Worm (Caenorhabditis elegans): ENCODE data around the gene R07B1.5.

Gene R07B1.5

ce11 chrX:9894844-9895243 lies 31.5 kb downstream of the R07B1.5 start, which contains the start of gene F21G4.3:
TSS of gene F21G4.3 (plus strand) at chrX:9895144.
- TF ChIP-seq nhr-11 (tag; optimal IDR thresholded peaks at IDR 0.05): no peak
- no peak for TF ChIP-seq nhr-48 (tag; optimal IDR thresholded peaks at IDR 0.05)
- no peak for TF ChIP-seq hlh-30 (tag; optimal IDR thresholded peaks at IDR 0.05; ENCODE audit: insufficient read depth)
- no peak for TF ChIP-seq ama-1 (optimal IDR thresholded peaks at IDR 0.05)
- no peak for TF ChIP-seq ceh-20 (GFP tag; IDR thresholded peaks at IDR 0.05)
- no peak for TF ChIP-seq ceh-62 (tag; optimal IDR thresholded peaks at IDR 0.05)
- no peak for TF ChIP-seq ztf-11 (tag; optimal IDR thresholded peaks at IDR 0.05)
- TF ChIP-seq hlh-11 (tag; optimal IDR thresholded peaks at IDR 0.05): no peak
- TF ChIP-seq fkh-10 (GFP tag; optimal IDR thresholded peaks at IDR 0.05): no peak
- no peak for TF ChIP-seq zfp-3 (GFP tag; conservative IDR thresholded peaks at IDR 0.05)
- no peak for TF ChIP-seq zag-1 (tag; optimal IDR thresholded peaks at IDR 0.05)
- no peak for TF ChIP-seq rbr-2 (tag; optimal IDR thresholded peaks at IDR 0.05)
- TF ChIP-seq ces-1 (GFP tag; optimal IDR thresholded peaks at IDR 0.05): no peak
- no peak for TF ChIP-seq ceh-28 (tag; optimal IDR thresholded peaks at IDR 0.05)
- no peak for TF ChIP-seq daf-8 (GFP tag; IDR thresholded peaks at IDR 0.05)
- no peak for TF ChIP-seq fos-1 (tag; optimal IDR thresholded peaks at IDR 0.05)
- TF ChIP-seq nhr-42 (GFP tag; IDR thresholded peaks at IDR 0.05): no peak
- no peak for TF ChIP-seq Y75B8A.6 (GFP tag; IDR thresholded peaks at IDR 0.05)

- TF ChIP-seq php-3 (GFP tag; IDR thresholded peaks at IDR 0.05): no peak
- TF ChIP-seq mdl-1 (tag; optimal IDR thresholded peaks at IDR 0.05): peak in 1 of 2 experiments; percentile 60
- TF ChIP-seq arid-1 (GFP tag; conservative IDR thresholded peaks at IDR 0.05): 0 out of 2 replicates have a peak, but pooled peaks have one; percentile 24
- no peak for TF ChIP-seq vab-7 (GFP tag; IDR thresholded peaks at IDR 0.05)
- TF ChIP-seq dpl-1 (GFP tag; optimal IDR thresholded peaks at IDR 0.05): peak; percentile 14
- no peak for TF ChIP-seq daf-16 (GFP tag; optimal IDR thresholded peaks at IDR 0.05)
- TF ChIP-seq daf-16 (tag; optimal IDR thresholded peaks at IDR 0.05): peak; percentile 41
- TF ChIP-seq hmg-1.1 (GFP tag; IDR thresholded peaks at IDR 0.05): peak; percentile 70
- TF ChIP-seq mxl-3 (GFP tag; optimal IDR thresholded peaks at IDR 0.05): peak; percentile 58
- TF ChIP-seq lsy-2 (tag; optimal IDR thresholded peaks at IDR 0.05): peak in 1 of 2 experiments; percentile 58
- TF ChIP-seq aha-1 (tag): peak; percentile 72
- peak; percentile 62 for TF ChIP-seq hlh-30 (tag; optimal IDR thresholded peaks at IDR 0.05; ENCODE audit: insufficient read depth)
- TF ChIP-seq unc-62 (GFP tag; optimal IDR thresholded peaks at IDR 0.05 in 1 of 2): peak in 1 of 2 experiments; percentile 61
- TF ChIP-seq unc-62 (tag; optimal IDR thresholded peaks at IDR 0.05): no peak
- peak; percentile 70 for TF ChIP-seq nhr-28 (tag; optimal IDR thresholded peaks at IDR 0.05)
- no peak for TF ChIP-seq saeg-2 (GFP tag; IDR thresholded peaks at IDR 0.05)
- no peak for TF ChIP-seq unc-39 (tag; optimal IDR thresholded peaks at IDR 0.05)
- TF ChIP-seq rbr-2 (tag; optimal IDR thresholded peaks at IDR 0.05): peak; percentile 58
- TF ChIP-seq fkh-10 (GFP tag; optimal IDR thresholded peaks at IDR 0.05): peak; percentile 56
- peak; percentile 5 for TF ChIP-seq nhr-77 (tag; optimal IDR thresholded peaks at IDR 0.05)
- peak; percentile 45 for TF ChIP-seq dve-1 (tag; optimal IDR thresholded peaks at IDR 0.05; ENCODE audit: insufficient read depth)
Observed at ce11 chrX:9899426-9900131, 36.2 kb downstream of the R07B1.5 start, which contains the start of gene phf-34. TSS of gene phf-34 (minus strand) at chrX:9899476.

DNA sequence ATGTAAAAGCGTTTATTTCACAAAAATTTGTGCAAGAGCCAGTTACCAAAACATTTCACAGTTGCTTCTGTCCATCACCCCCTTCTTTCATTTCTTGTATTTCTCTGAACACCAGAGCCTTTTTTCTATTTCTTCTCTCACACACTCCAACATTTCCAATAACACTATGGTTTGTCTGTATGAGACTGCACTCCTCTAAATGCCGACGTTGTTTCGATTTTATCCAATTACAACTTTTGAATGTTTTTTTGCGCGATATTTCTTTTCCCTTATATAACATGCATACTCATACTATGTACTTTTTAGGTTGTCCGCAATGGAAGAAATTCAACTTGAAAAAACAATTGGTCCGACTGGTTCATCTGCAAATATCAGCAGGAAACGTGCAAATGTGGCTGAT lies 42.5 kb downstream of the R07B1.5 start, which contains the start of gene F21G4.5:
Gene F21G4.5, plus strand, starts transcription at position 301 of the 400 bp plus-strand sequence.
- TF ChIP-seq hlh-30 (tag; optimal IDR thresholded peaks at IDR 0.05; ENCODE audit: insufficient read depth) (no peak), nhr-76 (tag; optimal IDR thresholded peaks at IDR 0.05) (no peak), hif-1 (tag; optimal IDR thresholded peaks at IDR 0.05) (no peak), D1046.2 (GFP tag; IDR thresholded peaks at IDR 0.05) (no peak), ceh-44 (GFP tag; IDR thresholded peaks at IDR 0.05) (no peak), madf-9 (GFP tag; conservative IDR thresholded peaks at IDR 0.05) (no peak), nhr-11 (tag; optimal IDR thresholded peaks at IDR 0.05) (no peak)
